Fruit fly (Drosophila melanogaster): ENCODE results near the gene CG7443.
A peak's percentile ranks its signal among the peaks of the same experiment; 100 is the strongest.

Gene CG7443

DNA sequence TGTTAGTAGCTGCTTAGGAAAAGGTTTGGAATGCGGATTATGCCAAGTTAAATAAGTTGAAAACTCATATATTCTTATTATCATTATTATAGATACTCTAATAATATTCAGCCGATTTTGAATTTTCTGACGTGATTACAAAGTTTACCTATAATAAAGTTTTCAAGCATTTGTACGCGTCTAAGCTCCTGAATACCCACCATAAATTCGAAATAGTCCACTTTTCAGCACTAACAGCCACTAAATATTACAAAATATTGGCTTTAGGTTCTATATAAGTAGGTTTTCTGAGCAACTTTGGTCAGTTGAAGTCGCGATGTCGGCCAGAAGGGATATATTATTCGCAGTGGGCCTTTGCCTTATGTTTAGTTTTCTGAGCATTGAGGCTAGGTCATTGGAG, at the start of gene CG7443:
Gene CG7443, plus strand, starts transcription at position 301 of the 400 bp plus-strand sequence.
- TF ChIP-seq eg (GFP tag; IDR thresholded peaks at IDR 0.05) (no peak), Smox (GFP tag; optimal IDR thresholded peaks at IDR 0.05) (no peak), Ets21C (GFP tag; optimal IDR thresholded peaks at IDR 0.05) (no peak), Met (GFP tag; optimal IDR thresholded peaks at IDR 0.05) (no peak), Sox102F (GFP tag; optimal IDR thresholded peaks at IDR 0.05) (no peak), acj6 (GFP tag; optimal IDR thresholded peaks at IDR 0.05) (no peak), CG10669 (GFP tag; optimal IDR thresholded peaks at IDR 0.05) (no peak), OdsH (GFP tag; optimal IDR thresholded peaks at IDR 0.05) (no peak), lz (GFP tag; optimal IDR thresholded peaks at IDR 0.05) (no peak), dsx (GFP tag; optimal IDR thresholded peaks at IDR 0.05; ENCODE audit: poor library complexity, severe bottlenecking) (no peak), Eip93F (GFP tag; optimal IDR thresholded peaks at IDR 0.05) (no peak), Lpt (GFP tag; optimal IDR thresholded peaks at IDR 0.05) (no peak), pdm3 (GFP tag; optimal IDR thresholded peaks at IDR 0.05) (no peak), Eip75B (GFP tag; optimal IDR thresholded peaks at IDR 0.05) (no peak), CG6808 (GFP tag; optimal IDR thresholded peaks at IDR 0.05) (no peak), CG15336 (GFP tag; IDR thresholded peaks at IDR 0.05) (no peak), spab (GFP tag; optimal IDR thresholded peaks at IDR 0.05) (no peak), CG34406 (GFP tag; optimal IDR thresholded peaks at IDR 0.05) (no peak), CG11902 (GFP tag; optimal IDR thresholded peaks at IDR 0.05) (no peak)

dm6 chr3R:8275031-8275430, 49.1 kb upstream of the CG7443 start:
- TF ChIP-seq fd59A (GFP tag; optimal IDR thresholded peaks at IDR 0.05): no peak
- no peak for TF ChIP-seq CG3919 (GFP tag; optimal IDR thresholded peaks at IDR 0.05)

dm6 chr3R:8277494-8278293, 46.4 kb upstream of the CG7443 start, which contains the start of gene ato:
Gene ato, plus strand, starts transcription at chr3R:8278052.
- peak in 1 of 2 experiments; percentile 5 for TF ChIP-seq ss (GFP tag; optimal IDR thresholded peaks at IDR 0.05)
- no peak for TF ChIP-seq topi (GFP tag; optimal IDR thresholded peaks at IDR 0.05)
- 0 out of 3 replicates have a peak, but pooled peaks have one; percentile 18 for TF ChIP-seq CG6163 (GFP tag; IDR thresholded peaks at IDR 0.05)

DNA sequence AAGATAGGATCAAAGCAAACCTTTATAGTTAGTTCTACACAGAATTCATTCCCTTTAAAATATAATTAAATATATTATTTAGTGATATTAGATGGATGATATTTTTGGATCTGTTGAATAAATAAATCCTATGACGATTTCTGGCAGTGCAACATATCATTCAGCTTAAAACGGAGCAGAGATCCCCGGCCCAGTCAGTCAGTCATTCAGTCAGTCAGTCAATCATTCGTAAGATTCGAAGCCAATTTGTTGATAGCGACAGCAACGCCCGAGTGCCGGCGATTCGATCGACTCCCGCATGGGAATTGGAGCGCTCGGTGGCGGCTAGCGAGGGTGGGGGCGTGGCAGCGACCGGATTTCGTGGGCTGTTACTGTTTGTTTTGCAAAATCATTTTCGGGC, 44.1 kb upstream of the CG7443 start:
- TF ChIP-seq Lpt (GFP tag; optimal IDR thresholded peaks at IDR 0.05): no peak
- peak; percentile 93 for TF ChIP-seq svp (GFP tag)
- peak; percentile 16 for TF ChIP-seq esn (GFP tag; optimal IDR thresholded peaks at IDR 0.05)
- TF ChIP-seq Eip78C (GFP tag): peak; percentile 38

dm6 chr3R:8282727-8283126, 41.4 kb upstream of the CG7443 start:
- no peak for TF ChIP-seq Eip93F (GFP tag; optimal IDR thresholded peaks at IDR 0.05)
- no peak for TF ChIP-seq fkh (GFP tag; optimal IDR thresholded peaks at IDR 0.05)
- peak; percentile 55 for TF ChIP-seq Met (GFP tag; optimal IDR thresholded peaks at IDR 0.05)
- peak; percentile 54 for TF ChIP-seq esn (GFP tag; optimal IDR thresholded peaks at IDR 0.05)
- TF ChIP-seq lz (GFP tag; optimal IDR thresholded peaks at IDR 0.05): peak; percentile 27
- TF ChIP-seq Blimp-1 (GFP tag; optimal IDR thresholded peaks at IDR 0.05): peak; percentile 53
- peak; percentile 24 for TF ChIP-seq Ets21C (GFP tag; optimal IDR thresholded peaks at IDR 0.05)
- TF ChIP-seq pdm3 (GFP tag; optimal IDR thresholded peaks at IDR 0.05): peak; percentile 0
- peak; percentile 81 for TF ChIP-seq svp (GFP tag)
- peak; percentile 82 for TF ChIP-seq Eip78C (GFP tag)
- no peak for TF ChIP-seq CG6808 (GFP tag; optimal IDR thresholded peaks at IDR 0.05)
- TF ChIP-seq cyc (GFP tag; optimal IDR thresholded peaks at IDR 0.05): peak; percentile 19
- TF ChIP-seq Sox102F (GFP tag; optimal IDR thresholded peaks at IDR 0.05): peak; percentile 59
- TF ChIP-seq Sox14 (GFP tag; optimal IDR thresholded peaks at IDR 0.05): no peak
- peak; percentile 5 for TF ChIP-seq vri (GFP tag; optimal IDR thresholded peaks at IDR 0.05)
- TF ChIP-seq eg (GFP tag; IDR thresholded peaks at IDR 0.05): no peak
- peak; percentile 54 for TF ChIP-seq Hr39 (GFP tag; optimal IDR thresholded peaks at IDR 0.05)
- TF ChIP-seq topi (GFP tag; optimal IDR thresholded peaks at IDR 0.05): peak; percentile 45
- TF ChIP-seq Smox (GFP tag; optimal IDR thresholded peaks at IDR 0.05): peak; percentile 51
- TF ChIP-seq CG31627 (GFP tag; optimal IDR thresholded peaks at IDR 0.05): peak; percentile 33
- no peak for TF ChIP-seq fd85E (GFP tag; optimal IDR thresholded peaks at IDR 0.05)
- TF ChIP-seq CG34406 (GFP tag; optimal IDR thresholded peaks at IDR 0.05): peak; percentile 22
- TF ChIP-seq CG6792 (GFP tag; optimal IDR thresholded peaks at IDR 0.05): peak; percentile 4

All from whole organism, prepupa.